3 fruit fly cellular contexts compared by ENCODE assay signal in genomic region chr3R:8920091-8920733, dm6.
TF ChIP-seq lines count a peak whose summit lies in the region.

No protein-coding gene starts in this region.

- no peak for TF ChIP-seq CTCF in whole organism, embryonic (GFP tag; optimal IDR thresholded peaks at IDR 0.05; lab: Kevin White, UChicago)

TF ChIP-seq in whole organism, embryonic, 481 proteins besides CTCF, POLR2A, EP300 and RAD21 (continues in another document):
- TF ChIP-seq jumu (GFP tag; optimal IDR thresholded peaks at IDR 0.05; lab: Kevin White, UChicago) (no peak), tin (GFP tag; optimal IDR thresholded peaks at IDR 0.05; lab: Kevin White, UChicago) (peak; percentile 34), Ets65A (GFP tag; lab: Kevin White, UChicago) (peak; percentile 89), D (optimal IDR thresholded peaks at IDR 0.05; lab: Kevin White, UChicago) (no peak), D (GFP tag; optimal IDR thresholded peaks at IDR 0.05; lab: Kevin White, UChicago) (peak; percentile 53), CG2678 (tag; optimal IDR thresholded peaks at IDR 0.05; lab: Kevin White, UChicago) (peak; percentile 59), Spps (tag; optimal IDR thresholded peaks at IDR 0.05; lab: Kevin White, UChicago) (peak; percentile 24), CG6689 (GFP tag; IDR thresholded peaks at IDR 0.05; lab: Robert Waterston, UW) (peak; percentile 74), BtbVII (GFP tag; optimal IDR thresholded peaks at IDR 0.05; lab: Kevin White, UChicago) (no peak), Rx (GFP tag; IDR thresholded peaks at IDR 0.05; lab: Robert Waterston, UW) (peak; percentile 69; the same call in 1 of the 2 replicates), usp (GFP tag; optimal IDR thresholded peaks at IDR 0.05; lab: Kevin White, UChicago) (no peak), CG8290 (GFP tag; optimal IDR thresholded peaks at IDR 0.05; lab: Kevin White, UChicago) (no peak), CG8290 (tag; optimal IDR thresholded peaks at IDR 0.05; lab: Kevin White, UChicago) (no peak), sna (GFP tag; IDR thresholded peaks at IDR 0.05; lab: Robert Waterston, UW; ENCODE audit: partially characterized antibody) (no peak), tna (GFP tag; IDR thresholded peaks at IDR 0.05; lab: Robert Waterston, UW; ENCODE audit: partially characterized antibody) (no peak), lov (optimal IDR thresholded peaks at IDR 0.05; lab: Kevin White, UChicago) (no peak), lov (GFP tag; IDR thresholded peaks at IDR 0.05; lab: Robert Waterston, UW) (peak; percentile 77; the same call in 2 of the 3 replicates), ssp (GFP tag; IDR thresholded peaks at IDR 0.05; lab: Robert Waterston, UW) (peak; percentile 34; the same call in 1 of the 2 replicates), B-H1 (GFP tag; IDR thresholded peaks at IDR 0.05; lab: Robert Waterston, UW) (peak; percentile 54), vvl (GFP tag; IDR thresholded peaks at IDR 0.05; lab: Robert Waterston, UW) (peak; percentile 79), CG1233 (GFP tag; optimal IDR thresholded peaks at IDR 0.05; lab: Kevin White, UChicago) (peak; percentile 27), cad (GFP tag; optimal IDR thresholded peaks at IDR 0.05; lab: Kevin White, UChicago) (no peak), fru (optimal IDR thresholded peaks at IDR 0.05; lab: Kevin White, UChicago) (no peak), prd (optimal IDR thresholded peaks at IDR 0.05; lab: Kevin White, UChicago) (no peak), prd (GFP tag; IDR thresholded peaks at IDR 0.05; lab: Robert Waterston, UW) (peak; percentile 66; the same call in 2 of the 3 replicates), CG1832 (GFP tag; optimal IDR thresholded peaks at IDR 0.05; lab: Kevin White, UChicago) (no peak), Ptx1 (GFP tag; IDR thresholded peaks at IDR 0.05; lab: Robert Waterston, UW) (peak; percentile 62), CG4707 (GFP tag; optimal IDR thresholded peaks at IDR 0.05; lab: Kevin White, UChicago) (no peak), Xrp1 (GFP tag; IDR thresholded peaks at IDR 0.05; lab: Robert Waterston, UW) (peak; percentile 78), sima (GFP tag; optimal IDR thresholded peaks at IDR 0.05; lab: Kevin White, UChicago) (no peak), ap (GFP tag; IDR thresholded peaks at IDR 0.05; lab: Robert Waterston, UW) (no peak)

TF ChIP-seq in whole organism, prepupa, 60 proteins besides CTCF, POLR2A, EP300 and RAD21:
- TF ChIP-seq spab (GFP tag; optimal IDR thresholded peaks at IDR 0.05; lab: Kevin White, UChicago), result no peak
- TF ChIP-seq Hr38 (GFP tag; optimal IDR thresholded peaks at IDR 0.05; lab: Kevin White, UChicago), result no peak
- TF ChIP-seq CG32006 (GFP tag; optimal IDR thresholded peaks at IDR 0.05; lab: Kevin White, UChicago), result peak; percentile 11
- TF ChIP-seq Ets96B (tag; optimal IDR thresholded peaks at IDR 0.05; lab: Kevin White, UChicago), result peak; percentile 19
- peak; percentile 43 for TF ChIP-seq Eip78C (GFP tag; lab: Kevin White, UChicago)
- TF ChIP-seq CG11294 (GFP tag; IDR thresholded peaks at IDR 0.05; lab: Robert Waterston, UW), result 0 out of 2 replicates have a peak, but pooled peaks have one; percentile 21
- peak; percentile 34 for TF ChIP-seq Lpt (GFP tag; optimal IDR thresholded peaks at IDR 0.05; lab: Kevin White, UChicago)
- peak; percentile 44; the same call in 1 of the 2 replicates for TF ChIP-seq Gug (GFP tag; IDR thresholded peaks at IDR 0.05; lab: Robert Waterston, UW)
- TF ChIP-seq dac (GFP tag; optimal IDR thresholded peaks at IDR 0.05; lab: Kevin White, UChicago), result no peak
- TF ChIP-seq net (GFP tag; optimal IDR thresholded peaks at IDR 0.05; lab: Kevin White, UChicago), result no peak
- TF ChIP-seq svp (GFP tag; lab: Kevin White, UChicago), result peak; percentile 36
- peak; percentile 35; the same call in 1 of the 3 replicates for TF ChIP-seq CG8119 (GFP tag; IDR thresholded peaks at IDR 0.05; lab: Robert Waterston, UW)
- peak; percentile 68 for TF ChIP-seq eg (GFP tag; IDR thresholded peaks at IDR 0.05; lab: Robert Waterston, UW)
- TF ChIP-seq CG11902 (GFP tag; optimal IDR thresholded peaks at IDR 0.05; lab: Kevin White, UChicago), result no peak
- TF ChIP-seq Hr4 (GFP tag; optimal IDR thresholded peaks at IDR 0.05; lab: Kevin White, UChicago), result peak; percentile 37
- no peak for TF ChIP-seq CG6792 (GFP tag; optimal IDR thresholded peaks at IDR 0.05; lab: Kevin White, UChicago)
- peak; percentile 60 for TF ChIP-seq CG6276 (GFP tag; optimal IDR thresholded peaks at IDR 0.05; lab: Kevin White, UChicago)
- no peak for TF ChIP-seq Smox (GFP tag; optimal IDR thresholded peaks at IDR 0.05; lab: Kevin White, UChicago)
- TF ChIP-seq CG15336 (GFP tag; IDR thresholded peaks at IDR 0.05; lab: Robert Waterston, UW), result peak; percentile 41; the same call in 1 of the 2 replicates
- no peak for TF ChIP-seq OdsH (GFP tag; optimal IDR thresholded peaks at IDR 0.05; lab: Kevin White, UChicago)
- TF ChIP-seq CG1621 (tag; optimal IDR thresholded peaks at IDR 0.05; lab: Kevin White, UChicago), result no peak

TF ChIP-seq in whole organism, pupa, 21 proteins besides CTCF, POLR2A, EP300 and RAD21:
- TF ChIP-seq Pif1B (GFP tag; optimal IDR thresholded peaks at IDR 0.05; lab: Kevin White, UChicago) (no peak), CG4496 (GFP tag; IDR thresholded peaks at IDR 0.05; lab: Robert Waterston, UW) (peak; percentile 81), gl (tag; optimal IDR thresholded peaks at IDR 0.05; lab: Kevin White, UChicago) (no peak), CG32121 (GFP tag; IDR thresholded peaks at IDR 0.05; lab: Robert Waterston, UW) (peak; percentile 68), CG14655 (GFP tag; optimal IDR thresholded peaks at IDR 0.05; lab: Kevin White, UChicago) (peak; percentile 52), Pif1A (GFP tag; optimal IDR thresholded peaks at IDR 0.05; lab: Kevin White, UChicago) (peak; percentile 51), fd96Ca (GFP tag; IDR thresholded peaks at IDR 0.05; lab: Robert Waterston, UW) (peak; percentile 58; the same call in 2 of the 3 replicates), Ets98B (GFP tag; IDR thresholded peaks at IDR 0.05; lab: Robert Waterston, UW) (peak; percentile 79), CG12605 (GFP tag; IDR thresholded peaks at IDR 0.05; lab: Robert Waterston, UW) (peak; percentile 43)
TF ChIP-seq in whole organism, pupa: peak in this region for 7.

Comparison
In these comparisons a context has a peak if more than half of its experiments do, and no peak if none do; other contexts are left out.
1. Of the 7 proteins assayed by ChIP-seq in both whole organism, embryonic and whole organism, prepupa: peak only in whole organism, embryonic: Blimp-1; only in whole organism, prepupa: Lpt; in both: Gug; in neither: 4.